Worm (Caenorhabditis elegans) whole organism, mixed stage, embryonic: ENCODE measurements around the gene T04A8.8.
A peak's percentile ranks its signal among the peaks of the same experiment; 100 is the strongest.

Experiments
- M03D4.4 ChIP-seq: sonication (generic microtip); optimal IDR thresholded peaks from 2 replicates; lab custom pipeline; 2017; ENCODE audit warnings: mild to moderate bottlenecking, missing genetic modification characterization, missing compliant biosample characterization
- bed-3 ChIP-seq: fragments of 200-800 bp; sonication (Bioruptor generic); optimal IDR thresholded peaks from 3 replicates; lab custom pipeline; 2018; ENCODE audit warnings: mild to moderate bottlenecking, missing genetic modification characterization, moderate library complexity, missing compliant biosample characterization
- blmp-1 ChIP-seq: fragments of 150-350 bp; optimal IDR thresholded peaks from 2 replicates; lab custom pipeline; 2014; ENCODE audit warnings: missing biosample characterization, missing genetic modification characterization
- ceh-39 ChIP-seq: fragments of 150-350 bp; optimal IDR thresholded peaks from 2 replicates; lab custom pipeline; 2014; ENCODE audit warnings: missing biosample characterization, missing genetic modification characterization
- ceh-83 ChIP-seq: fragments of 200-800 bp; sonication (Bioruptor generic); optimal IDR thresholded peaks from 2 replicates; lab custom pipeline; 2018; ENCODE audit warnings: mild to moderate bottlenecking, missing genetic modification characterization, missing compliant biosample characterization
- ces-1 ChIP-seq: fragments of 150-350 bp; optimal IDR thresholded peaks from 2 replicates; lab custom pipeline; 2014; ENCODE audit warnings: missing biosample characterization, missing genetic modification reagents, missing genetic modification characterization
- cnd-1 ChIP-seq: fragments of 200-800 bp; sonication (Bioruptor generic); optimal IDR thresholded peaks from 2 replicates; lab custom pipeline; 2018; ENCODE audit warnings: mild to moderate bottlenecking, missing genetic modification characterization, missing compliant biosample characterization
- elt-1 ChIP-seq: sonication (generic microtip); optimal IDR thresholded peaks from 2 replicates; lab custom pipeline; 2017; ENCODE audit warnings: missing genetic modification characterization, mild to moderate bottlenecking, missing compliant biosample characterization, antibody characterized with exemption, moderate library complexity, borderline replicate concordance; ENCODE audit not compliant: insufficient read depth
- flh-1 ChIP-seq: fragments of 200-800 bp; sonication (Bioruptor generic); optimal IDR thresholded peaks from 2 replicates; lab custom pipeline; 2018; ENCODE audit warnings: mild to moderate bottlenecking, missing genetic modification characterization, moderate library complexity, missing compliant biosample characterization
- ham-2 ChIP-seq: fragments of 200-800 bp; sonication (Bioruptor generic); optimal IDR thresholded peaks from 2 replicates; lab custom pipeline; 2018; ENCODE audit warnings: mild to moderate bottlenecking, missing genetic modification characterization, missing compliant biosample characterization
- hlh-1 ChIP-seq: fragments of 150-350 bp; optimal IDR thresholded peaks from 2 replicates; lab custom pipeline; 2014; ENCODE audit warnings: missing biosample characterization, missing genetic modification reagents, missing genetic modification characterization
- lsy-2 ChIP-seq: fragments of 150-350 bp; optimal IDR thresholded peaks from 2 replicates; lab custom pipeline; 2014; ENCODE audit warnings: missing biosample characterization, missing genetic modification characterization
- nhr-12 ChIP-seq: fragments of 150-350 bp; optimal IDR thresholded peaks from 2 replicates; lab custom pipeline; 2014; ENCODE audit warnings: missing biosample characterization, missing genetic modification characterization
- nhr-237 ChIP-seq: fragments of 150-350 bp; optimal IDR thresholded peaks from 2 replicates; lab custom pipeline; 2014; ENCODE audit warnings: missing biosample characterization, missing genetic modification characterization
- nhr-28 ChIP-seq: fragments of 150-350 bp; optimal IDR thresholded peaks from 2 replicates; lab custom pipeline; 2014; ENCODE audit warnings: missing biosample characterization, missing genetic modification characterization
- nhr-76 ChIP-seq: sonication (generic microtip); optimal IDR thresholded peaks from 2 replicates; lab custom pipeline; 2017; ENCODE audit warnings: missing biosample characterization, missing genetic modification characterization
- pha-4 ChIP-seq: fragments of 150-350 bp; optimal IDR thresholded peaks from 2 replicates; lab custom pipeline; 2018; ENCODE audit warnings: missing biosample characterization, missing genetic modification reagents, missing genetic modification characterization
- sem-2 ChIP-seq: fragments of 200-800 bp; sonication (Bioruptor generic); optimal IDR thresholded peaks from 2 replicates; lab custom pipeline; 2018; ENCODE audit warnings: mild to moderate bottlenecking, missing genetic modification characterization, missing compliant biosample characterization
- sptf-1 ChIP-seq: sonication (generic microtip); optimal IDR thresholded peaks from 2 replicates; lab custom pipeline; 2017; ENCODE audit warnings: mild to moderate bottlenecking, missing genetic modification characterization, moderate library complexity, missing compliant biosample characterization
- unc-120 ChIP-seq: sonication (generic microtip); optimal IDR thresholded peaks from 2 replicates; lab custom pipeline; 2017; ENCODE audit warnings: missing genetic modification characterization, missing compliant biosample characterization; ENCODE audit not compliant: poor library complexity, severe bottlenecking
- unc-62 ChIP-seq: fragments of 150-350 bp; optimal IDR thresholded peaks from 2 replicates; lab custom pipeline; 2014; ENCODE audit warnings: missing biosample characterization, missing genetic modification reagents, missing genetic modification characterization

T04A8.8 gene

DNA sequence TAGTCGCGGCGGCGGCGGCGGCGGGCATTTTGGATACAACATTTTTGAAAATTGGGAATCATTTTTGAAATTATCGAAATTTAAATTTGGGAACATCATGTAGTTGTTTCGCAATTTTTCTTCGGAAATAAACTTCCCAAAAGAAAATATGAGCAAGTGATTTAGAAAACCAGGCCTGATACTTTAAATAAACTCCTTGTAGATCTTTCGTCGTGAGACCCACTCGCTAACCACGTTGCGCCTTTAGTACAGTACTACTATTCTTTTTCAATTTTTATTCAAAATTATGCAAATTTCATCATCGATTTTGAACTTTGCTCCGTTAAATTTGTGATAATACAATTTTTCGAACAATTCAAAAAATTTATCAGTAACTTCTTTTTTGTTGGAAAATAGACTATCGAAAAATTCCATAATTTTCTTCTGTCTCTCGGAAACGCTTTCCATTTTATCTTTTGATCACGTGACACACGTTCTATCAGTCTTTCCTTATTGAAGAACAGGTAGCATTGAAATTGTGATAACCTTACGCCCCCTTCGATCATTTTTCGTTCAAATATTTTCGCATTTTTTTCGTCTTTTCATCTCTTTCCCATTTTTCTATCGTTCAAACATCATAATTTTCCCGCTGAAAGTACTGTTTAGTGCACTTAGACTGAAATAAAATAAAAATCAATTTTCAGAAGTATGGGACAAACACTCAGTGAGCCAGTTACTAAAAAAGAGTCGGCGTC, 43.8 kb upstream of the T04A8.8 start, which contains the start of gene ppm-2:
Gene ppm-2 (plus strand): TSS at position 684 of the 734 bp plus-strand sequence.
- no peak for TF ChIP-seq ceh-83 (GFP tag; lab: Kevin White, UChicago)

DNA sequence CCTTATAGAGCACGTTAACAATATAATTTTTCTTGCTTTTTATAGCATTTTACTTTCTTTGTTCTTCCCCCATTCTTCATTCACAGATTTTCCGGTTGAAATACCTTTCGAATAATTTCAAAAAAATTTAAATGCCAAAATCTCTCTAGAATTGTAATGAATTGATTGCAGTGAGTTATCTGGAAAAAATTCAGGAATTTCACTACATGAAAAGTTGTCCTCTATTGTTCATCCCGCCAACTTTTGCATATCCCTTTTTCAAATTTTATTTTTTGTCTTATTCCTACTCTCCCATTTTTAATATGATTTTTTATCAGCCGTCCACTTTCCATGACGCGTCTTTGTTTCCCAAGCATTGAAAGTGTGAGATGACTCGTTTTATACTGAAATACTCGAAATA, 40.4 kb upstream of the T04A8.8 start:
- TF ChIP-seq unc-62 (GFP tag; lab: Kevin White, UChicago) = no peak
- TF ChIP-seq nhr-12 (tag; lab: Kevin White, UChicago) = no peak
- TF ChIP-seq sptf-1 (tag; lab: Kevin White, UChicago) = no peak
- TF ChIP-seq ceh-83 (GFP tag; lab: Kevin White, UChicago) = no peak
- no peak for TF ChIP-seq nhr-76

DNA sequence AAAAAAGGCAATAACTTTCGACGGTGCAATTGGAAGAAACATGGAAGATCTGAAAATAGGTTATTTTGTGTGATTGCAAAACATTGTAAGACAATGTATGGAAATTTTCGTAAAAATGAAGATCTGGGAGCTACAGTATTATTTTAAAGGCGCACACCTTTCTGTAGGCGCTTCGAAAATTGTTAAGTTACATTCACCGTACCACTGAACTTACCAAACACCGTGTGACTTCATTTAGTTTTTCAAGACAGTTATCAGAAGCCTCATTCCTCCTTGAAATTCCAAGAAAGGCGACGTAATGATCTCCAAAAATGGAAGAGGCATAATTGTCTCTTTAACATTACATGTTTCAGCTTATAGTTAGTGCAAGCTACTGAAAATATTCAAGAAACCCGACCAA, 39.9 kb upstream of the T04A8.8 start:
- TF ChIP-seq sem-2 (GFP tag; lab: Kevin White, UChicago) = no peak
- no peak for TF ChIP-seq unc-120
- no peak for TF ChIP-seq pha-4 (tag; lab: Kevin White, UChicago)
- no peak for TF ChIP-seq ceh-83 (GFP tag; lab: Kevin White, UChicago)
- TF ChIP-seq blmp-1 (tag; lab: Kevin White, UChicago) = no peak

DNA sequence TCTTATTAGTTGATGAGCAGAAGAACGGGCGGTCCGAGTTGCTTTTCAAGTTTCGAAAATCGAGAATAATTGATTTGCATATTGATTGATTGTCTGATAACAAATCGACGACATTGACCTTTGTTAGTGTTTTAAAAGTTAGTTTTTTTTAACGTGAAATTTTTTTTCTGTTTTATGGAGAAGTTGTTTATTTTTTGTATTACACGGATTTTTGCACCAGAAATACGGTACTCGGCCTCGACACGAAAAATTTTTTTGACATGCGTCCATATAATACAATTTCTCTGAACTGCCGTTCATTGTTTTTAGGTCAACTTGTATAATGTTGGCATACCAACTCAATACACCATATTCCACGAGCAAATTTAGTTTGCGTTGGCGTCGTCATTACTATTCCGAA, 38.4 kb upstream of the T04A8.8 start, which contains the start of gene T23F11.2:
Gene T23F11.2 (minus strand): TSS at position 101 of the 400 bp plus-strand sequence.
- TF ChIP-seq unc-62 (GFP tag; lab: Kevin White, UChicago) (no peak), cnd-1 (tag; lab: Kevin White, UChicago) (no peak), ceh-83 (GFP tag; lab: Kevin White, UChicago) (no peak), nhr-12 (tag; lab: Kevin White, UChicago) (no peak), M03D4.4 (tag; lab: Kevin White, UChicago) (no peak), unc-120 (no peak), ham-2 (GFP tag; lab: Kevin White, UChicago) (no peak), ceh-39 (no peak), nhr-237 (tag; lab: Kevin White, UChicago) (no peak), lsy-2 (tag; lab: Kevin White, UChicago) (no peak), nhr-28 (tag; lab: Kevin White, UChicago) (no peak), flh-1 (GFP tag; lab: Kevin White, UChicago) (no peak)

DNA sequence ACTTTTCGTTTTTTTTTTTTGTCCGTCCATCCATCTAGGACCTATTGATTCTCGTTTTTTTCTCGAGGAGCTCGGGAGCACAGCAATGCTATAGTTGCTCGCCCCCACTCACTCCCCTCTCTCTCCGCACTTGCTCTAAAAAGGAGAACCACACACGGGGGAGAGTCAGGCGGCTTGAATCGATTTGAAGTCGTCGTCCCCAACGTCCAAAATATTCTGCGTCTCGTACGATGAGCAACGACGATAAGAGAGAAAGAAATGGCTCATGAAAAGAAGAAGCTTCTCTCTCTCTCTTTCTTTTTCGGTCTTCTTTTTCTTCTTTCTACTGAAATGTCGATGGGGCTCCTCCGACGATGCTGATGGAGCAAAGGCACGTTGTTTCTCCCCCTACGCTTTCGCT, 37.4 kb upstream of the T04A8.8 start:
- TF ChIP-seq elt-1 (tag; lab: Kevin White, UChicago) = no peak
- TF ChIP-seq ces-1 (GFP tag; lab: Kevin White, UChicago) = peak; percentile 70

DNA sequence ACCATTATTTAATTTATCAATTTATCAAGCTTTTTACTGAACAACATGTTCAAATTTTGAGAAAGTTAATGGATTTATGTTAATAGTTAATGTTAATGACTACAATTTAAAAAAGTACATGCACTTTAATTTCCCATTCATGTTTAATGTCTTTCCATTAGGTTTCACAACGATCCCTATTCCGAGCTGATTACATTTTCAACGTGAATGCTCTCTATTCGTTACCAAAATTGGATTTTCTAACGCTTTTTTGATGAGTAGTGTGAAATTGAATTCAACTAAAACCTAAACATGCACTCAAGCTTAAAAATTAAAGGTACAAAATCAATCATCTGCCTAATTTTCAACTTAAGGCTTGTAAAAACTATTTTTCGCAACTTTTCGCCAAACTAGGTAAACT, 36.4 kb upstream of the T04A8.8 start:
- no peak for TF ChIP-seq nhr-237 (tag; lab: Kevin White, UChicago)
- peak; percentile 75 for TF ChIP-seq ces-1 (GFP tag; lab: Kevin White, UChicago)

DNA sequence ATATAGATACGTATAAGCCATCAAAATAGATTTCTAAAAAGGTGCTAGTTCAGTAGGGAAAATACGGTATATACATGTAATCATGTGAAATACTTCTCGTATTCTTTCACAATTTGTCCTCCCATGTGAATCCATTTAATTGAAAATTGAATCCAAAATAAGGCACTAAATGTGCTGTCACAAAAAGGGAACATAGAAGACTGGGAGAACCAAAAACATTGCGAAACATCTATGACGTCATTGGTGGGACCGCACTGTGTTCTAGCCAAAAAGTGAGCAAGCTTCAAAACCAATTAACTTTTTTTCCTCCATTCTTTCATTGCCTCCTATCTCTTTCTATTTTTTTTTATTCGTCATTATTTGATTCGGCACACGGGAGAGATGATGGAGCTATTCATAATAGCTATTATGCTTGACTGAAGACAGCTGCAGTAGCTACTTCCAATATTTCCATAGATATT, 35.4 kb upstream of the T04A8.8 start, which contains the start of gene cdka-1:
Gene cdka-1 (plus strand): TSS at position 411 of the 461 bp plus-strand sequence.
- peak; percentile 16 for TF ChIP-seq ces-1 (GFP tag; lab: Kevin White, UChicago)
- TF ChIP-seq nhr-28 (tag; lab: Kevin White, UChicago) = no peak
- TF ChIP-seq, all 35 proteins: peak for 1

DNA sequence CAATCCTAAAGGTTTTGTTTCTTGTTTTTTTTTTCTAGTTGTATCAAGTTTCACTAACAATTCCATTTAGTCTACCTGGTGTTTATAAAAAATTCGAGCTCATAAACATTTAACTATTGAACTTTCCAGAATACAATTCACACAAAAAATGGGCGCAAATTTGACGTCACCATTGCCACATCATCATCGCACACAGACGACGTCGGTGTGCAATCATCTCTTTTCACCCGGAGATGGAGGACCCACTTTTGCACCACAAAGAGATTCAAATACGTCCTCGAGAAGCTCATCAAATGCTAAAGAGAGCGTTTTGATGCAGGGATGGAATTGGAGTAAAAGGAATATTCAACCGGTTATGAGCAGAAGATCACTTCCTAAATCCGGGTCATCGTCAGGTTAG, 34.4 kb upstream of the T04A8.8 start:
- TF ChIP-seq hlh-1 (no peak), ces-1 (GFP tag; lab: Kevin White, UChicago) (no peak), nhr-12 (tag; lab: Kevin White, UChicago) (no peak), bed-3 (no peak)

DNA sequence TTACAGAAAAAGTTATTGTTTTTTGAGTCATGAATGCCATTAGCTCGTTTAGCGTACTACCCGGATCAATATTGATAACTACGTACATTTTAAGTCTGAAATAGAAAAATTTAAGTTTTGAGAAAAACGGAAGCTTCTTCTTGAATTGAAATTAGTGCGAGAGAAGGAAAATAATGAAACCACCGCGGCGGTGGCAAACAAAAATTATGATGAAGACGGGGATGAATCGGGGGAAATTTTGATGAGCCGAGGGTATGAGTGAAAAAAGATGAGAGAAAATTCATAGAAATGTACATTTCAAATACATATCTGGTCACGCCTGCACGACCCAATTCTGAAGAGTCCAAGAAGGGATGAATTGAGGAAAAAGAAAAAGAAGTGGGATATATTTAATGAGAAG, 28.5 kb upstream of the T04A8.8 start, which contains the start of gene T23F11.4:
Gene T23F11.4 (minus strand): TSS at position 101 of the 400 bp plus-strand sequence.
- no peak for TF ChIP-seq sem-2 (GFP tag; lab: Kevin White, UChicago)
- no peak for TF ChIP-seq M03D4.4 (tag; lab: Kevin White, UChicago)
- TF ChIP-seq blmp-1 (tag; lab: Kevin White, UChicago) = no peak
- no peak for TF ChIP-seq ham-2 (GFP tag; lab: Kevin White, UChicago)
